Worm (Caenorhabditis elegans): ENCODE measurements around the gene sec-6.
A peak's percentile ranks its signal among the peaks of the same experiment; 100 is the strongest.

Gene sec-6

ce11 chrII:5336660-5337494, 22.5 kb upstream of the sec-6 start:
- TF ChIP-seq egl-27 (tag; optimal IDR thresholded peaks at IDR 0.05): peak; percentile 56
- TF ChIP-seq R02D3.7 (tag; optimal IDR thresholded peaks at IDR 0.05): no peak
- TF ChIP-seq nhr-6 (tag; optimal IDR thresholded peaks at IDR 0.05): peak; percentile 52
- TF ChIP-seq C34F6.9 (tag; optimal IDR thresholded peaks at IDR 0.05): peak; percentile 72
- peak; percentile 81 for TF ChIP-seq blmp-1 (tag; optimal IDR thresholded peaks at IDR 0.05; ENCODE audit: insufficient read depth)
- peak; percentile 22 for TF ChIP-seq ama-1 (optimal IDR thresholded peaks at IDR 0.05)
- peak; percentile 80 for TF ChIP-seq nhr-25 (tag; optimal IDR thresholded peaks at IDR 0.05)
- TF ChIP-seq fos-1 (tag; optimal IDR thresholded peaks at IDR 0.05): peak; percentile 100
- peak; percentile 1 for TF ChIP-seq skn-1 (tag; optimal IDR thresholded peaks at IDR 0.05)
- peak; percentile 64 for TF ChIP-seq sem-4 (tag; optimal IDR thresholded peaks at IDR 0.05)
- peak; percentile 75 for TF ChIP-seq sma-9 (GFP tag; optimal IDR thresholded peaks at IDR 0.05)
- no peak for TF ChIP-seq sma-9 (tag; optimal IDR thresholded peaks at IDR 0.05)
- peak; percentile 32 for TF ChIP-seq Y55F3AM.14 (GFP tag; optimal IDR thresholded peaks at IDR 0.05)
- peak; percentile 69 for TF ChIP-seq unc-55 (GFP tag; optimal IDR thresholded peaks at IDR 0.05)
- TF ChIP-seq nhr-12 (tag; optimal IDR thresholded peaks at IDR 0.05): no peak
- TF ChIP-seq F13H6.1 (tag; optimal IDR thresholded peaks at IDR 0.05): peak; percentile 92
- peak; percentile 69 for TF ChIP-seq crh-2 (tag; optimal IDR thresholded peaks at IDR 0.05)
- TF ChIP-seq ztf-11 (tag; optimal IDR thresholded peaks at IDR 0.05): peak; percentile 23
- no peak for TF ChIP-seq nhr-11 (tag; optimal IDR thresholded peaks at IDR 0.05)
- TF ChIP-seq elt-3 (tag; optimal IDR thresholded peaks at IDR 0.05): no peak
- TF ChIP-seq dmd-4 (tag; optimal IDR thresholded peaks at IDR 0.05): no peak
- no peak for TF ChIP-seq ceh-16 (tag; optimal IDR thresholded peaks at IDR 0.05)
- no peak for TF ChIP-seq mbf-1 (tag; optimal IDR thresholded peaks at IDR 0.05)
- peak; percentile 17 for TF ChIP-seq lin-11 (tag; optimal IDR thresholded peaks at IDR 0.05)
- TF ChIP-seq nhr-10 (tag; optimal IDR thresholded peaks at IDR 0.05): no peak
- TF ChIP-seq lin-13 (GFP tag; optimal IDR thresholded peaks at IDR 0.05): peak; percentile 10
- TF ChIP-seq ztf-4 (tag; optimal IDR thresholded peaks at IDR 0.05): peak; percentile 81
- TF ChIP-seq nhr-21 (tag; optimal IDR thresholded peaks at IDR 0.05): peak; percentile 66
- TF ChIP-seq sma-3 (GFP tag; optimal IDR thresholded peaks at IDR 0.05): peak; percentile 75
- peak; percentile 62 for TF ChIP-seq gmeb-1 (tag; optimal IDR thresholded peaks at IDR 0.05)
- TF ChIP-seq snpc-4 (tag; optimal IDR thresholded peaks at IDR 0.05): peak; percentile 36
- TF ChIP-seq mdl-1 (tag; optimal IDR thresholded peaks at IDR 0.05): peak in 1 of 2 experiments; percentile 42
- no peak for TF ChIP-seq elt-1 (tag; optimal IDR thresholded peaks at IDR 0.05)
- TF ChIP-seq nhr-129 (tag; optimal IDR thresholded peaks at IDR 0.05): peak; percentile 87
- no peak for TF ChIP-seq ztf-1 (GFP tag; conservative IDR thresholded peaks at IDR 0.05)
- no peak for TF ChIP-seq unc-62 (GFP tag; optimal IDR thresholded peaks at IDR 0.05)
- peak; percentile 23 to 71 for TF ChIP-seq lsy-2 (tag; optimal IDR thresholded peaks at IDR 0.05)

- TF ChIP-seq elt-3 (tag; optimal IDR thresholded peaks at IDR 0.05): no peak
- TF ChIP-seq crh-2 (tag; optimal IDR thresholded peaks at IDR 0.05): no peak
- TF ChIP-seq zag-1 (tag; optimal IDR thresholded peaks at IDR 0.05): no peak
- TF ChIP-seq alr-1 (tag; optimal IDR thresholded peaks at IDR 0.05): no peak
- TF ChIP-seq unc-55 (GFP tag; optimal IDR thresholded peaks at IDR 0.05): no peak
- TF ChIP-seq lin-11 (tag; optimal IDR thresholded peaks at IDR 0.05): no peak
- TF ChIP-seq R02D3.7 (tag; optimal IDR thresholded peaks at IDR 0.05): no peak
- TF ChIP-seq fos-1 (tag; optimal IDR thresholded peaks at IDR 0.05): peak; percentile 1
- no peak for TF ChIP-seq sma-9 (GFP tag; optimal IDR thresholded peaks at IDR 0.05)
- TF ChIP-seq sma-9 (tag; optimal IDR thresholded peaks at IDR 0.05): no peak
- TF ChIP-seq lin-13 (GFP tag; optimal IDR thresholded peaks at IDR 0.05): peak; percentile 9
- no peak for TF ChIP-seq dmd-4 (tag; optimal IDR thresholded peaks at IDR 0.05)
These were observed 21.9 kb upstream of the sec-6 start for ce11 chrII:5337495-5337840.

ce11 chrII:5338301-5338700, 21.1 kb upstream of the sec-6 start:
- TF ChIP-seq blmp-1 (tag; optimal IDR thresholded peaks at IDR 0.05; ENCODE audit: insufficient read depth): no peak
- TF ChIP-seq fos-1 (tag; optimal IDR thresholded peaks at IDR 0.05): peak; percentile 72
- no peak for TF ChIP-seq ceh-16 (tag; optimal IDR thresholded peaks at IDR 0.05)
- no peak for TF ChIP-seq nhr-21 (tag; optimal IDR thresholded peaks at IDR 0.05)
- no peak for TF ChIP-seq alr-1 (tag; optimal IDR thresholded peaks at IDR 0.05)
- TF ChIP-seq nhr-6 (tag; optimal IDR thresholded peaks at IDR 0.05): no peak
- TF ChIP-seq sma-9 (GFP tag; optimal IDR thresholded peaks at IDR 0.05): peak; percentile 59
- TF ChIP-seq sma-9 (tag; optimal IDR thresholded peaks at IDR 0.05): no peak
- peak; percentile 52 for TF ChIP-seq ztf-4 (tag; optimal IDR thresholded peaks at IDR 0.05)
- peak in 1 of 2 experiments; percentile 10 for TF ChIP-seq mdl-1 (tag; optimal IDR thresholded peaks at IDR 0.05)
- TF ChIP-seq nhr-129 (tag; optimal IDR thresholded peaks at IDR 0.05): peak; percentile 66
- TF ChIP-seq ceh-82 (tag; optimal IDR thresholded peaks at IDR 0.05): no peak
- peak; percentile 10 for TF ChIP-seq C34F6.9 (tag; optimal IDR thresholded peaks at IDR 0.05)
- peak; percentile 26 for TF ChIP-seq F13H6.1 (tag; optimal IDR thresholded peaks at IDR 0.05)
- TF ChIP-seq sma-3 (GFP tag; optimal IDR thresholded peaks at IDR 0.05): peak; percentile 14
- peak; percentile 90 for TF ChIP-seq crh-2 (tag; optimal IDR thresholded peaks at IDR 0.05)
- TF ChIP-seq gmeb-1 (tag; optimal IDR thresholded peaks at IDR 0.05): peak; percentile 26
- TF ChIP-seq snpc-4 (tag; optimal IDR thresholded peaks at IDR 0.05): no peak
- TF ChIP-seq lsy-2 (tag; optimal IDR thresholded peaks at IDR 0.05): peak in 1 of 2 experiments; percentile 33
- TF ChIP-seq ama-1 (optimal IDR thresholded peaks at IDR 0.05): no peak

Measured in whole organism, L2 larva.